Worm (Caenorhabditis elegans) whole organism, late embryonic: ENCODE data around the gene fbxc-47.

Experiments used
- C08G9.2 ChIP-seq: sonication (generic microtip); optimal IDR thresholded peaks from 2 replicates; lab custom pipeline; 2016; ENCODE audit warnings: mild to moderate bottlenecking, missing genetic modification characterization, moderate library complexity, missing compliant biosample characterization
- K02D7.2 ChIP-seq: sonication (generic microtip); optimal IDR thresholded peaks from 2 replicates; lab custom pipeline; 2017; ENCODE audit warnings: mild to moderate bottlenecking, missing genetic modification characterization, missing compliant biosample characterization
- K09A11.1 ChIP-seq: sonication (generic microtip); optimal IDR thresholded peaks from 2 replicates; lab custom pipeline; 2017; ENCODE audit warnings: antibody characterized with exemption, mild to moderate bottlenecking, missing genetic modification characterization, missing compliant biosample characterization; ENCODE audit not compliant: insufficient read depth
- T23F11.4 ChIP-seq: fragments of 200-800 bp; sonication (Bioruptor generic); optimal IDR thresholded peaks from 2 replicates; lab custom pipeline; 2018; ENCODE audit warnings: mild to moderate bottlenecking, missing genetic modification characterization, missing compliant biosample characterization
- Y22D7AL.16 ChIP-seq: sonication (generic microtip); optimal IDR thresholded peaks from 2 replicates; lab custom pipeline; 2016; ENCODE audit warnings: missing genetic modification characterization, missing compliant biosample characterization
- ama-1 ChIP-seq: fragments of 150-350 bp; optimal IDR thresholded peaks from 2 replicates; lab custom pipeline; 2014
- ceh-14 ChIP-seq: sonication (generic microtip); optimal IDR thresholded peaks from 2 replicates; lab custom pipeline; 2016; ENCODE audit warnings: missing genotype, missing genetic modification characterization, missing compliant biosample characterization
- ceh-18 ChIP-seq: sonication (generic microtip); optimal IDR thresholded peaks from 2 replicates; lab custom pipeline; 2016; ENCODE audit warnings: missing genetic modification characterization, missing compliant biosample characterization
- ceh-19 ChIP-seq: fragments of 200-800 bp; sonication (Bioruptor generic); optimal IDR thresholded peaks from 2 replicates; lab custom pipeline; 2018; ENCODE audit warnings: mild to moderate bottlenecking, missing genetic modification characterization, missing compliant biosample characterization
- ceh-22 ChIP-seq: sonication (generic microtip); optimal IDR thresholded peaks from 2 replicates; lab custom pipeline; 2017; ENCODE audit warnings: missing biosample characterization, missing genetic modification characterization
- ceh-24 ChIP-seq: sonication (generic microtip); optimal IDR thresholded peaks from 2 replicates; lab custom pipeline; 2016; ENCODE audit warnings: mild to moderate bottlenecking, missing genetic modification characterization, missing compliant biosample characterization
- ceh-31 ChIP-seq: sonication (generic microtip); optimal IDR thresholded peaks from 2 replicates; lab custom pipeline; 2016; ENCODE audit warnings: missing genetic modification characterization, missing compliant biosample characterization
- ceh-34 ChIP-seq: sonication (generic microtip); optimal IDR thresholded peaks from 2 replicates; lab custom pipeline; 2016; ENCODE audit warnings: mild to moderate bottlenecking, missing genetic modification characterization, missing compliant biosample characterization
- ceh-9 ChIP-seq: sonication (generic microtip); optimal IDR thresholded peaks from 2 replicates; lab custom pipeline; 2016; ENCODE audit warnings: mild to moderate bottlenecking, missing genetic modification characterization, inconsistent platforms, missing compliant biosample characterization
- che-1 ChIP-seq: sonication (generic microtip); optimal IDR thresholded peaks from 2 replicates; lab custom pipeline; 2016; ENCODE audit warnings: mild to moderate bottlenecking, missing genetic modification characterization, missing compliant biosample characterization
- dmd-4 ChIP-seq: sonication (generic microtip); optimal IDR thresholded peaks from 2 replicates; lab custom pipeline; 2016; ENCODE audit warnings: borderline replicate concordance, missing genetic modification characterization, missing compliant biosample characterization
- elt-2 ChIP-seq: sonication (generic microtip); optimal IDR thresholded peaks from 2 replicates; lab custom pipeline; 2016; ENCODE audit warnings: missing genetic modification reagents, missing genetic modification characterization, missing compliant biosample characterization
- ets-4 ChIP-seq: sonication (generic microtip); optimal IDR thresholded peaks from 2 replicates; lab custom pipeline; 2016; ENCODE audit warnings: missing genetic modification characterization, missing compliant biosample characterization
- eyg-1 ChIP-seq: sonication (generic microtip); optimal IDR thresholded peaks from 2 replicates; lab custom pipeline; 2016; ENCODE audit warnings: missing genotype, missing genetic modification characterization, missing compliant biosample characterization
- hlh-15 ChIP-seq: sonication (generic microtip); optimal IDR thresholded peaks from 2 replicates; lab custom pipeline; 2016; ENCODE audit warnings: missing genetic modification characterization, missing compliant biosample characterization
- hlh-6 ChIP-seq: sonication (generic microtip); optimal IDR thresholded peaks from 2 replicates; lab custom pipeline; 2016; ENCODE audit warnings: missing genotype, missing genetic modification characterization, missing compliant biosample characterization
- hlh-8 ChIP-seq: sonication (generic microtip); optimal IDR thresholded peaks from 2 replicates; lab custom pipeline; 2016; ENCODE audit warnings: missing genotype, missing genetic modification characterization, missing compliant biosample characterization
- lim-6 ChIP-seq: sonication (generic microtip); optimal IDR thresholded peaks from 2 replicates; lab custom pipeline; 2016; ENCODE audit warnings: missing genetic modification characterization, missing compliant biosample characterization
- madf-2 ChIP-seq: sonication (generic microtip); optimal IDR thresholded peaks from 2 replicates; lab custom pipeline; 2017; ENCODE audit warnings: missing genetic modification characterization, missing compliant biosample characterization
- mec-3 ChIP-seq: sonication (generic microtip); optimal IDR thresholded peaks from 2 replicates; lab custom pipeline; 2016; ENCODE audit warnings: borderline replicate concordance, missing genetic modification characterization, missing compliant biosample characterization
- npax-4 ChIP-seq: sonication (generic microtip); optimal IDR thresholded peaks from 2 replicates; lab custom pipeline; 2016; ENCODE audit warnings: missing genetic modification characterization, missing compliant biosample characterization
- pat-9 ChIP-seq: fragments of 200-800 bp; sonication (Bioruptor generic); optimal IDR thresholded peaks from 2 replicates; lab custom pipeline; 2018; ENCODE audit warnings: mild to moderate bottlenecking, missing genetic modification characterization, moderate library complexity, missing compliant biosample characterization
- pha-2 ChIP-seq: sonication (generic microtip); optimal IDR thresholded peaks from 2 replicates; lab custom pipeline; 2017; ENCODE audit warnings: mild to moderate bottlenecking, missing genetic modification characterization, missing compliant biosample characterization
- pha-4 ChIP-seq: fragments of 150-350 bp; optimal IDR thresholded peaks from 2 replicates; lab custom pipeline; 2018; ENCODE audit warnings: missing biosample characterization, missing genetic modification reagents, missing genetic modification characterization
- pros-1 ChIP-seq: fragments of 150-350 bp; optimal IDR thresholded peaks from 2 replicates; lab custom pipeline; 2014; ENCODE audit warnings: missing biosample characterization, missing genetic modification reagents, missing genetic modification characterization
- sox-4 ChIP-seq: sonication (generic microtip); optimal IDR thresholded peaks from 2 replicates; lab custom pipeline; 2017; ENCODE audit warnings: mild to moderate bottlenecking, missing genetic modification characterization, inconsistent platforms, missing compliant biosample characterization
- syd-9 ChIP-seq: sonication (generic microtip); optimal IDR thresholded peaks from 2 replicates; lab custom pipeline; 2016; ENCODE audit warnings: mild to moderate bottlenecking, missing genetic modification characterization, moderate library complexity, missing compliant biosample characterization
- tbx-2 ChIP-seq: sonication (generic microtip); optimal IDR thresholded peaks from 2 replicates; lab custom pipeline; 2016; ENCODE audit warnings: missing genetic modification characterization, missing compliant biosample characterization
- ttx-3 ChIP-seq: sonication (generic microtip); optimal IDR thresholded peaks from 2 replicates; lab custom pipeline; 2016; ENCODE audit warnings: missing genetic modification reagents, missing genetic modification characterization, missing compliant biosample characterization
- unc-42 ChIP-seq: sonication (generic microtip); optimal IDR thresholded peaks from 2 replicates; lab custom pipeline; 2016; ENCODE audit warnings: missing genotype, missing genetic modification characterization, missing compliant biosample characterization

fbxc-47 gene

DNA sequence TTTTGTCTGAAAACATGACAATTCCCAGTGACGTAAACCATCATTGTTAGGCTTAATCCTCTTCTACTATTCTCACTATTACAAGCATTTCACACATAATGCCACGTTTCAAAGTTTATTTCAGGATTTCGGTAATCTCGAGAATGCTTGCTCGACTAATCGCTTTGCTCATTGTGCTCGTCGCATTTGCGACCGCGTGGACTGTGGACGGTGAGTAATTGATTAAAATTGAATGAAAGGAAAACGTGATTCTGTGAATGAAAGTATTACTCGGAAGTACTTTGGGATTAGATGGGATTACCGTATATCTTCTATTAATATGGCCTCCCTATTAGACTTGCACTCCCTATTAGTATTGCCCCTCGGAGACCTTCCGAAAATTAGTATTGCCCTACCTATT is 28.5 kb downstream of the fbxc-47 start:
- TF ChIP-seq tbx-2 (tag; lab: Kevin White, UChicago) (no peak), elt-2 (tag; lab: Kevin White, UChicago) (no peak), ceh-18 (tag; lab: Kevin White, UChicago) (no peak), K09A11.1 (tag; lab: Kevin White, UChicago) (no peak)

DNA sequence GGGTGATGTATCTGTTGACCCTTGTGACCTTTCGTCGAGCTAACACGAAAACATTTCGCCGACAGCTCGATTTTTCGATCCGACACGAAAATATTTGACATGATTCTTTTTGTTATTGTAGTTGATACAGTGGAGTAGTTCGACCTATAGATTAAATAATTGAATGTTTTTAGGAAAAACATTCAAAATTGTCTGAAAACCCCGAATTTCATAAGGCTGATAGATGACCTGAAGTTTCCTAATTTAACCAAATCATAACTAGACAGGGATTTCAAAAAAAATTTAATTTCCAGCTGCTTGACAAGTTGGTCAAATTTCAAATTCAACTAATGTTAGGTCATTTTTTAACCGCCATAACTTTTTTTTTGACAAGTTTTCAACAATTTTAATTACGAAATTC is 29.7 kb downstream of the fbxc-47 start, which contains the start of gene cal-3:
Gene cal-3 (minus strand): TSS at position 101 of the 400 bp plus-strand sequence.
- TF ChIP-seq K02D7.2 (tag; lab: Kevin White, UChicago) (no peak), tbx-2 (tag; lab: Kevin White, UChicago) (no peak), hlh-8 (tag; lab: Kevin White, UChicago) (no peak), che-1 (no peak), eyg-1 (tag; lab: Kevin White, UChicago) (no peak), npax-4 (tag; lab: Kevin White, UChicago) (no peak), pha-2 (tag; lab: Kevin White, UChicago) (no peak)

DNA sequence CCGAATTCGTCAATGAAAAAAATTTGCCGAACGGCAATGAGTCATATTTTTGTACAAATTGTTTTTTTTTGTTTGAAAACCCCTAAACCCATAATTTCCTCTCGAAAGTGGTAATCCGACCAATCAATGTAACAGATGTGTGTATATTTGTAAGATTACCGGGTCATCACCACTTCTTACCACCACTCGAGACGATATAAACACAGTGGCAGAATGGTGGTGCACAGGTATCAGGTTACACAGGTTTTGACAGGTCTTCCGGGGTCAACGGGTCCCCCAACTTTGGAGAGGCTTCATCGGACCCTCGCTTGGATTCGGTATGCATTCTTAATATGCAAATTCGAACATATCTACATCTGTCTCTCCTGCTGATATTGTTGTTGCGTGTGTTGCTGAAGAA is 33.4 kb downstream of the fbxc-47 start:
- peak; percentile 92 for TF ChIP-seq ceh-34 (tag; lab: Kevin White, UChicago)
- no peak for TF ChIP-seq hlh-6 (tag; lab: Kevin White, UChicago)

DNA sequence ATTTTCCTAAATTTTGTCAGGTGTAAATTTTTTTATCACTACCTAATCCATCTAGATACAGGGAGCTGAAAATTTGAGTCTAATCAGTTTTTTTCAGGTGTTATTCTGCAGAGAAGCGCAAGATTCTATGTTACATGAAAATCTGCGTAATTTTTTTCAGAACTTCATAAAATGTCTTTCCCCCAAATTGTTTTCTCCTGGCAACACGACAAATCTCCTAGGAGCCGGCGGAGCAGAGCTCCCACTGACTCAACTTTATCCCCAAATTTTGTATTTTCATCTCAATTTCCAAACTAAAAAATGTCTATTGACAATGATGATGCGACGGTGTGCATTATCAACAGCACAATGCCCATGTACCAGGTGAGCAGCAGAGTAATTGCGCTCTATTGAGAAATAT is 34.1 kb downstream of the fbxc-47 start, which contains the start of gene F28F9.2:
Gene F28F9.2 (plus strand): TSS at position 301 of the 400 bp plus-strand sequence.
- no peak for TF ChIP-seq hlh-15 (tag; lab: Kevin White, UChicago)
- TF ChIP-seq pha-4 (tag; lab: Kevin White, UChicago): no peak
- no peak for TF ChIP-seq ceh-14
- TF ChIP-seq eyg-1 (tag; lab: Kevin White, UChicago): no peak
- no peak for TF ChIP-seq ceh-24 (tag; lab: Kevin White, UChicago)
- TF ChIP-seq syd-9 (tag; lab: Kevin White, UChicago): no peak
- TF ChIP-seq pros-1 (tag; lab: Kevin White, UChicago): no peak
- TF ChIP-seq dmd-4: no peak
- no peak for TF ChIP-seq C08G9.2 (tag; lab: Kevin White, UChicago)
- no peak for TF ChIP-seq pha-2 (tag; lab: Kevin White, UChicago)

DNA sequence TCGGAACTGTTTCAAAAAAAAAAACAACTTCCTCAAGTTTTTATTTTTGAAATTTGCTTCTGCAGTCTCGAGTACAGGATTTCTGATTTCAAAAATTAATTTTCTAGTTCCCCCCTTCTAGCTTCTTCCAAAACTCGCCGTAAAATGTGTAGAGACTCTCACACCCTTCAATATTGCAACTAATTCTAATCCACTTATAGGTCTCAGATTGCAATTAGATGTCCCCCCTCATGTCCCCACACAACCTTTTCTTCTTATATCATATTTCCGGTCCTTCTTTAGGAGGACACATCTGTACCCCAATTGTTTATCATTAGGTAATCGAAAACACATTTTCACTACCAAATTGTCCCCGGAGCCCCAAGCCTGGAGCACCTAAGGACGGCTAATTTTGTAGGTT is 35.2 kb downstream of the fbxc-47 start:
- TF ChIP-seq unc-42 (tag; lab: Kevin White, UChicago) (peak; percentile 71), ceh-19 (no peak)

DNA sequence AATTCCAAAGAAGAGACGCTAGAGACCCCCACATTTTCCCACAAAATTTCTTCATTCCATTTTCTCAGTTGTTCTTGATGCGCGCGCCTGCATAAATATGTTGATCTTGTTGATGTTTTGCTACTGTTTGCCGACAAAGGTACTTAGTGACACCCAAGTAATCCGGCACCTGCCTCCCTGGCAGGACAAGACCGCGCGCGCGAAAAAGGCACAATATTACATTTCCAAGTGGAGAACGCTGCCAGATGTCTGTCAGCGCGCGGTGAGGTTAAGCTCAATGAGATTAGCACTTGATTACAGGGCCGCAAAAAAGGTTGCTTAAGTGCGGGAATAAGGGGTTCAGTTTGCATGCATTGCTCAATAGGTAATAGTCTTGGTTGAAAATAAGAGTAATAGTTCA is 36.3 kb downstream of the fbxc-47 start:
- TF ChIP-seq pros-1 (tag; lab: Kevin White, UChicago): no peak
- no peak for TF ChIP-seq ceh-22
- peak; percentile 3 for TF ChIP-seq unc-42 (tag; lab: Kevin White, UChicago)
- TF ChIP-seq ceh-24 (tag; lab: Kevin White, UChicago): no peak
- TF ChIP-seq mec-3: no peak
- TF ChIP-seq tbx-2 (tag; lab: Kevin White, UChicago): no peak
- no peak for TF ChIP-seq ceh-31 (tag; lab: Kevin White, UChicago)
- TF ChIP-seq ceh-9 (tag; lab: Kevin White, UChicago): no peak

DNA sequence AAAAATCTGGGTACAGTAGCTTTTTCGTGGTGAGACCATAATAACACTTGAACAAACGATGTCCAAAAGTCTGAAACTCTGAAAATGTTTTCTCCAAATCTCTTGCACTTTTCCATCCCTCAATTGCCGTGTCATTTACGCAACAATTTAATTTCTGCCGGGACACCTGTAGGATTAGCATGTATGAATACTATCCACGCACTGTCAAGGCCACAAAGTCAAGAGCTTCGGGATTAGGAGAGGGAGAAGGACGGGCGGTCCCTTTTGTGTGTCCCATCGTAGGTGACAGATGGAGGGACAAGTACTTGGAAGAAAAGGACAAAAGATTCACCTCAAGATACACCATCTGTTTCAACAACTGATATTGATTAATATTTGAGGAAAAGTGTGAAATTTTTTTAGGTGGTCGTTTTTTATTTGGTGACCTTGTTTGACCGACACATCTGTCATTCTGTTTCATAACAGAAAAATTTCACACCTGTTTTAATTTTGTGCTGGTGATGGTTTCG is 37.8 kb downstream of the fbxc-47 start:
- no peak for TF ChIP-seq ttx-3 (tag; lab: Kevin White, UChicago)
- no peak for TF ChIP-seq lim-6 (tag; lab: Kevin White, UChicago)
- TF ChIP-seq ceh-22: no peak
- no peak for TF ChIP-seq ama-1 (lab: Kevin White, UChicago)
- TF ChIP-seq ceh-14: no peak
- TF ChIP-seq madf-2 (tag; lab: Kevin White, UChicago): no peak
- no peak for TF ChIP-seq elt-2 (tag; lab: Kevin White, UChicago)
- no peak for TF ChIP-seq pha-2 (tag; lab: Kevin White, UChicago)
- TF ChIP-seq pat-9 (tag; lab: Kevin White, UChicago): no peak
- no peak for TF ChIP-seq T23F11.4
- no peak for TF ChIP-seq K09A11.1 (tag; lab: Kevin White, UChicago)
- no peak for TF ChIP-seq ceh-24 (tag; lab: Kevin White, UChicago)
- no peak for TF ChIP-seq ets-4
- no peak for TF ChIP-seq pha-4 (tag; lab: Kevin White, UChicago)
- TF ChIP-seq ceh-31 (tag; lab: Kevin White, UChicago): no peak
- no peak for TF ChIP-seq ceh-19
- TF ChIP-seq sox-4 (tag; lab: Kevin White, UChicago): no peak
- no peak for TF ChIP-seq Y22D7AL.16 (tag; lab: Kevin White, UChicago)
- no peak for TF ChIP-seq unc-42 (tag; lab: Kevin White, UChicago)
